Fruit fly (Drosophila melanogaster) whole organism, embryonic: Measurements from ENCODE around the gene Hr78.

Experiments used
- B-H2 ChIP-seq: fragments of 200-800 bp; sonication (Bioruptor generic); optimal IDR thresholded peaks from 2 replicates; lab custom pipeline; 2018; ENCODE audit warnings: missing biosample characterization, mild to moderate bottlenecking, missing genetic modification characterization
- CG10267 ChIP-seq: fragments of 200-800 bp; sonication (Bioruptor generic); optimal IDR thresholded peaks from 2 replicates; lab custom pipeline; 2018; ENCODE audit warnings: missing biosample characterization, mild to moderate bottlenecking, missing genetic modification characterization, moderate library complexity
- CG12155 ChIP-seq: fragments of 200-800 bp; sonication (Bioruptor generic); optimal IDR thresholded peaks from 3 replicates; lab custom pipeline; 2016; ENCODE audit warnings: missing biosample characterization, missing genetic modification characterization
- CG13424 ChIP-seq: fragments of 200-800 bp; sonication (Bioruptor generic); optimal IDR thresholded peaks from 2 replicates; lab custom pipeline; 2019; ENCODE audit warnings: missing biosample characterization, mild to moderate bottlenecking, missing genetic modification characterization, moderate library complexity
- CG14710 ChIP-seq: fragments of 200-800 bp; sonication (Bioruptor generic); optimal IDR thresholded peaks from 3 replicates; lab custom pipeline; 2019; ENCODE audit warnings: missing biosample characterization, mild to moderate bottlenecking, missing genetic modification characterization, moderate library complexity
- CG16779 ChIP-seq: fragments of 200-800 bp; sonication (Bioruptor generic); IDR thresholded peaks from 2 replicates; pipeline ENCODE4 v1.3.6; 2022; ENCODE audit warnings: missing biosample characterization, missing genetic modification characterization
- CG18619 ChIP-seq: fragments of 200-800 bp; sonication (Bioruptor generic); optimal IDR thresholded peaks from 3 replicates; lab custom pipeline; 2017; ENCODE audit warnings: missing biosample characterization, mild to moderate bottlenecking, missing genetic modification characterization
- CG33213 ChIP-seq: fragments of 200-800 bp; sonication (Bioruptor generic); optimal IDR thresholded peaks from 3 replicates; lab custom pipeline; 2016; ENCODE audit warnings: missing biosample characterization, missing genetic modification characterization
- CG4424 ChIP-seq: fragments of 200-800 bp; sonication (Bioruptor generic); optimal IDR thresholded peaks from 3 replicates; lab custom pipeline; 2016; ENCODE audit warnings: missing biosample characterization, missing genetic modification characterization
- CG4820 ChIP-seq: fragments of 200-800 bp; sonication (Bioruptor generic); optimal IDR thresholded peaks from 3 replicates; lab custom pipeline; 2016; ENCODE audit warnings: missing biosample characterization, missing genetic modification characterization
- CG6689 ChIP-seq: fragments of 200-800 bp; sonication (Bioruptor generic); IDR thresholded peaks from 2 replicates; pipeline ENCODE4 v1.3.6; 2022; ENCODE audit warnings: missing biosample characterization, missing genetic modification characterization
- CG6791 ChIP-seq: fragments of 200-800 bp; sonication (Bioruptor generic); IDR thresholded peaks from 3 replicates; pipeline ENCODE4 v1.3.6; 2022; ENCODE audit warnings: missing biosample characterization, missing genetic modification characterization; ENCODE audit not compliant: partially characterized antibody
- CoRest ChIP-seq: fragments of 200-800 bp; sonication (Bioruptor generic); optimal IDR thresholded peaks from 3 replicates; lab custom pipeline; 2018; ENCODE audit warnings: missing biosample characterization, mild to moderate bottlenecking, missing genetic modification characterization, moderate library complexity
- D ChIP-seq, 2 experiments: fragments of 200-800 bp in 1 of 2; fragments of >200 bp in 1 of 2; sonication (Bioruptor generic) in 1 of 2; optimal IDR thresholded peaks; 2 replicates in 1 of 2; 3 replicates in 1 of 2; lab custom pipeline; 2017; ENCODE audit warnings: mild to moderate bottlenecking in 1 of 2, missing biosample characterization in 1 of 2, missing genetic modification characterization in 1 of 2, missing genetic modification reagents in 1 of 2
- Ets65A ChIP-seq: fragments of 200-800 bp; sonication (Bioruptor generic); peaks from one replicate; lab custom pipeline; 2016; ENCODE audit warnings: missing biosample characterization, missing genetic modification characterization
- Hsf ChIP-seq: fragments of 200-800 bp; sonication (Bioruptor generic); optimal IDR thresholded peaks from 3 replicates; lab custom pipeline; 2016; ENCODE audit warnings: missing biosample characterization, missing genetic modification characterization
- Med ChIP-seq: fragments of 200-800 bp; sonication (Bioruptor generic); peaks from one replicate; lab custom pipeline; 2016; ENCODE audit warnings: missing biosample characterization, missing genetic modification characterization, mild to moderate bottlenecking, inconsistent platforms, moderate library complexity
- NC2α ChIP-seq: fragments of 200-800 bp; sonication (Bioruptor generic); optimal IDR thresholded peaks from 2 replicates; lab custom pipeline; 2016; ENCODE audit warnings: missing biosample characterization, missing genetic modification characterization
- Pdp1 ChIP-seq, 2 experiments: fragments of 200-800 bp; sonication (Bioruptor generic); optimal IDR thresholded peaks; 3 replicates each; lab custom pipeline; 2016; ENCODE audit warnings: missing biosample characterization in 2 of 2, missing genetic modification characterization in 2 of 2, mild to moderate bottlenecking in 1 of 2, moderate library complexity in 1 of 2
- Rfx ChIP-seq: fragments of 200-800 bp; sonication (Bioruptor generic); IDR thresholded peaks from 2 replicates; pipeline ENCODE4 v1.3.6; 2022; ENCODE audit warnings: missing biosample characterization, missing genetic modification characterization
- Side ChIP-seq: fragments of 200-800 bp; sonication (Bioruptor generic); optimal IDR thresholded peaks from 2 replicates; lab custom pipeline; 2016; ENCODE audit warnings: missing biosample characterization, missing genetic modification characterization
- ash1 ChIP-seq: fragments of 200-800 bp; sonication (Bioruptor generic); optimal IDR thresholded peaks from 2 replicates; lab custom pipeline; 2018; ENCODE audit warnings: missing biosample characterization, mild to moderate bottlenecking, missing genetic modification characterization
- ato ChIP-seq: fragments of 200-800 bp; sonication (Bioruptor generic); IDR thresholded peaks from 2 replicates; pipeline ENCODE4 v1.3.6; 2022; ENCODE audit warnings: missing biosample characterization, missing genetic modification characterization; ENCODE audit not compliant: partially characterized antibody
- bbx ChIP-seq: fragments of 200-800 bp; sonication (Bioruptor generic); IDR thresholded peaks from 2 replicates; pipeline ENCODE4 v1.3.6; 2022; ENCODE audit warnings: missing biosample characterization, missing genetic modification characterization; ENCODE audit not compliant: partially characterized antibody
- bcd ChIP-seq: fragments of 200-800 bp; sonication (Bioruptor generic); optimal IDR thresholded peaks from 2 replicates; lab custom pipeline; 2017; ENCODE audit warnings: missing biosample characterization, mild to moderate bottlenecking, missing genetic modification characterization
- bowl ChIP-seq: fragments of 200-800 bp; sonication (Bioruptor generic); IDR thresholded peaks from 2 replicates; pipeline ENCODE4 v1.3.6; 2022; ENCODE audit warnings: missing biosample characterization, missing genetic modification characterization
- dpn ChIP-seq, 2 experiments: fragments of 200-800 bp; sonication (Bioruptor generic); optimal IDR thresholded peaks; 3 replicates each; lab custom pipeline; 2016; ENCODE audit warnings: missing biosample characterization in 2 of 2, missing genetic modification characterization in 2 of 2
- exex ChIP-seq: fragments of 200-800 bp; sonication (Bioruptor generic); optimal IDR thresholded peaks from 4 replicates; lab custom pipeline; 2018; ENCODE audit warnings: missing biosample characterization, mild to moderate bottlenecking, missing genetic modification characterization, moderate library complexity
- grn ChIP-seq: fragments of 200-800 bp; sonication (Bioruptor generic); optimal IDR thresholded peaks from 3 replicates; lab custom pipeline; 2017; ENCODE audit warnings: missing biosample characterization, missing genetic modification characterization
- gro ChIP-seq: fragments of 200-800 bp; sonication (Bioruptor generic); optimal IDR thresholded peaks from 2 replicates; lab custom pipeline; 2016; ENCODE audit warnings: missing biosample characterization, missing genetic modification characterization
- lilli ChIP-seq: fragments of 200-800 bp; sonication (Bioruptor generic); optimal IDR thresholded peaks from 3 replicates; lab custom pipeline; 2016; ENCODE audit warnings: missing biosample characterization, missing genetic modification characterization
- nmo ChIP-seq: fragments of 200-800 bp; sonication (Bioruptor generic); optimal IDR thresholded peaks from 2 replicates; lab custom pipeline; 2018; ENCODE audit warnings: missing biosample characterization, mild to moderate bottlenecking, missing genetic modification characterization, moderate library complexity
- p53 ChIP-seq: fragments of 200-800 bp; sonication (Bioruptor generic); optimal IDR thresholded peaks from 2 replicates; lab custom pipeline; 2016; ENCODE audit warnings: missing biosample characterization, missing genetic modification characterization
- row ChIP-seq: fragments of 200-800 bp; sonication (Bioruptor generic); IDR thresholded peaks from 3 replicates; pipeline ENCODE4 v1.3.6; 2022; ENCODE audit warnings: missing biosample characterization, missing genetic modification characterization
- shn ChIP-seq: fragments of 200-800 bp; sonication (Bioruptor generic); optimal IDR thresholded peaks from 3 replicates; lab custom pipeline; 2016; ENCODE audit warnings: missing biosample characterization, missing genetic modification characterization
- sob ChIP-seq: fragments of 200-800 bp; sonication (Bioruptor generic); IDR thresholded peaks from 2 replicates; pipeline ENCODE4 v1.3.6; 2022; ENCODE audit warnings: missing biosample characterization, missing genetic modification characterization
- sqz ChIP-seq: fragments of 200-800 bp; sonication (Bioruptor generic); optimal IDR thresholded peaks from 3 replicates; lab custom pipeline; 2018; ENCODE audit warnings: missing biosample characterization, mild to moderate bottlenecking, missing genetic modification characterization
- sr ChIP-seq: fragments of 200-800 bp; sonication (Bioruptor generic); IDR thresholded peaks from 3 replicates; pipeline ENCODE4 v1.3.6; 2022; ENCODE audit warnings: missing biosample characterization, missing genetic modification characterization
- stc ChIP-seq: fragments of 200-800 bp; sonication (Bioruptor generic); IDR thresholded peaks from 2 replicates; pipeline ENCODE4 v1.3.6; 2022; ENCODE audit warnings: missing biosample characterization, missing genetic modification characterization
- sug ChIP-seq: fragments of 200-800 bp; optimal IDR thresholded peaks from 2 replicates; lab custom pipeline; 2019; ENCODE audit warnings: missing biosample characterization, mild to moderate bottlenecking, missing genetic modification characterization, moderate library complexity
- tll ChIP-seq, 2 experiments: fragments of 200-800 bp in 1 of 2; fragments of >200 bp in 1 of 2; sonication (Bioruptor generic) in 1 of 2; optimal IDR thresholded peaks; 2 replicates each; lab custom pipeline; 2017 to 2019; ENCODE audit warnings: missing biosample characterization in 2 of 2, missing genetic modification characterization in 2 of 2, mild to moderate bottlenecking in 1 of 2, moderate library complexity in 1 of 2
- ttk ChIP-seq: fragments of 200-800 bp; sonication (Bioruptor generic); IDR thresholded peaks from 2 replicates; pipeline ENCODE4 v2.1.2; 2022; ENCODE audit warnings: missing biosample characterization, missing genetic modification characterization
- vfl ChIP-seq: fragments of 200-800 bp; sonication (Bioruptor generic); optimal IDR thresholded peaks from 2 replicates; lab custom pipeline; 2016; ENCODE audit warnings: missing biosample characterization, missing genetic modification characterization
- wor ChIP-seq: fragments of 200-800 bp; sonication (Bioruptor generic); IDR thresholded peaks from 2 replicates; pipeline ENCODE4 v1.3.6; 2022; ENCODE audit warnings: missing biosample characterization, missing genetic modification characterization

Hr78 gene

DNA sequence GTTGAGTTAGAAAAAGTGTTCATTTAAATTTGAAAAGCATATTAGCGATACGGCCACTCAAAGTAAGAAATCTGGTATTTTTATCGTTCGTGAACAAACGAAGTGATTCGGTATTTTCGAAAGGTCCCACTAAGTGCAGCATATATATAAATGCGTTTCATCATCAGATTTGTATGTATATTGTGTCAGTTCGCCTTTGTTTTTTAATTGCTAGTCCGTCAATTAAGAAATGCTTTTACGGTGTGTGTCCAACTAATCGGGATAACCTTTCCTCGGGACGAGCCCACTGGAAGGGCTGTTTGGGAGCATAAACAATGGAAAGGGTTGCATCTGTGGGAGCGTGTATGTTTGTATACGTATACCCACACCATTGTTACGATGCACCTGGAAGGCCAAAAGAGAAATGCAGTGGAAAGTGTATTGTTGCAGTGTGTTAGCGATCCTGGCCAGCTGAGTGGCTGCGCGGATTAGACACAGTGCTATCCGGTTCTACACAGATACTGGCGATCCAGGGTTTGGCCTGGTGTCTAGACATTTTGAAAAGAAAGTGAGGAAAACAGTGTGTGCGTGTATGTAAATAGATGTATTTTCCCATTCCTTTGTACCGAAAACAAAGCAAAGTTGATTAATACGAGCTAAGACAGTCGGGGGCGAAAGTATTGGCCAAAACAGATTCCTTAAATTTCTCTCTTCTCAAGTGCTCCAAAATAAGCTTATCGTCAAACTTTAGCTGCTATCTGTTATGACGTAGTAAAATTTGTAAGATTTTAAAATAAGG is 26.0 kb upstream of the Hr78 start, which contains the start of gene CG7611 (continued):
- TF ChIP-seq exex (tag; lab: Kevin White, UChicago) (no peak), sr (GFP tag; lab: Robert Waterston, UW) (no peak), grn (GFP tag; lab: Kevin White, UChicago) (no peak), B-H2 (no peak), CG13424 (tag; lab: Kevin White, UChicago) (no peak), CG12155 (GFP tag; lab: Kevin White, UChicago) (no peak), sqz (GFP tag; lab: Kevin White, UChicago) (no peak), bcd (GFP tag; lab: Kevin White, UChicago) (no peak), Side (no peak), tll (GFP tag; optimal IDR thresholded peaks at IDR 0.05; lab: Kevin White, UChicago) (no peak), bowl (GFP tag; lab: Robert Waterston, UW) (no peak), dpn (GFP tag; optimal IDR thresholded peaks at IDR 0.05; lab: Kevin White, UChicago) (no peak)

DNA sequence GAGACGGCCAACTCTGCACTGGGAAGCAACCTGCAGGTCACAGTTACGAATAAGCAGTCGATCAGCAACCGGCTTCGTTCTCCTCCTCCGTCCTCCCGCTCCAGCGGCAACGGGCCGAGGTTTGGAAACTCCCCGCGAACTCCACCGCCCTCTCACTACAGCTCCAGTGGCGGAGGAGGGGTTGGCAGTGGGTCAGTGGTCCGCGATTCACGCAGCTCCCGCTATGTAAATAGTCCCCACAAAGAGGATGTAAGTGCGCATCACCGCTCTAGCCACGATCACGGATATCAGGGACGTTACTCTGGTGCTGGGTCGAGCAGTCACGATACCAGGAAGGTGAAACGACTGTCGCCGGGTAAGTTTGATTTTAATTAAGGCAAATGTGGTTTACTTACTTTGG is 21.1 kb upstream of the Hr78 start:
- no peak for TF ChIP-seq wor
- no peak for TF ChIP-seq ttk (GFP tag; lab: Robert Waterston, UW)
- TF ChIP-seq Ets65A, result peak; percentile 91
- TF ChIP-seq ash1, result no peak
- TF ChIP-seq D (optimal IDR thresholded peaks at IDR 0.05; lab: Kevin White, UChicago), result no peak
- no peak for TF ChIP-seq D (GFP tag; optimal IDR thresholded peaks at IDR 0.05; lab: Kevin White, UChicago)
- 0 out of 3 replicates have a peak, but pooled peaks have one; percentile 15 for TF ChIP-seq CG6791 (GFP tag; lab: Robert Waterston, UW)
- no peak for TF ChIP-seq bowl (GFP tag; lab: Robert Waterston, UW)
- TF ChIP-seq Med (GFP tag; lab: Kevin White, UChicago), result peak; percentile 30

DNA sequence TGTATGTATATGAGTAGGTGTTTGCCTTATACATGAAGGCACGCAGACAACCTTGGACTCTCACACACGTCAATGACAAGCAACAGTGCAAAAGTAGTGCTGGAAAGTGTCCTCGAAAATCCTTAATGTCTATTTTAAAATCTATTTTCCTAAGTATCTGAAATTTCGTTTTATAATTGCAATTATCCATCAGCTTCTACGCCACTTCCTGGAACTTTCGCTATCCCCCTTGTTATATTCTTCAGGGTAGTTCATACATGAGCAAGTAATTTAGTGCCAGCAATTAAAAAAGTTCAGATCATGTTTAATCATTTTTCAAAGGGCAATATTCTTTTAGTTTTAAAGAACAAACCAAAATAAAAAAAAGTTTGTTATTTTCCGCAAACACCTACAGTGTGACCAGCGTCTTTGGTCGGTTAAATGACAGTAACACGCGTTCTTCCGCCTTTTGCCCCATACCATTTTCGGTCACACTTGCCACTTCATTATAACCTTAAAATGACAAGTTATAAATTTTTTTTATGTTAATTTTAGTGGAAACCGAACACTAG is 19.5 kb upstream of the Hr78 start:
- peak; percentile 37 for TF ChIP-seq vfl
- TF ChIP-seq CG4820 (GFP tag; lab: Kevin White, UChicago), result peak; percentile 36
- TF ChIP-seq ato (GFP tag; lab: Robert Waterston, UW), result no peak
- TF ChIP-seq CG33213, result peak; percentile 62
- TF ChIP-seq shn, result peak; percentile 51
- peak; percentile 43; the same call in 2 of the 3 replicates for TF ChIP-seq row (GFP tag; lab: Robert Waterston, UW)
- no peak for TF ChIP-seq stc
- peak; percentile 92 for TF ChIP-seq CG10267 (tag; lab: Kevin White, UChicago)
- TF ChIP-seq sob, result no peak
- TF ChIP-seq CG16779 (GFP tag; lab: Robert Waterston, UW), result no peak
- TF ChIP-seq p53 (GFP tag; lab: Kevin White, UChicago), result no peak
- peak; percentile 33 for TF ChIP-seq CG4424 (GFP tag; lab: Kevin White, UChicago)
- no peak for TF ChIP-seq CG18619 (GFP tag; lab: Kevin White, UChicago)
- TF ChIP-seq Rfx (GFP tag; lab: Robert Waterston, UW), result 0 out of 2 replicates have a peak, but pooled peaks have one; percentile 7
- TF ChIP-seq lilli, result peak; percentile 38
- TF ChIP-seq CG14710 (tag; lab: Kevin White, UChicago), result peak; percentile 62
- TF ChIP-seq Hsf, result peak; percentile 36
- TF ChIP-seq NC2α (GFP tag; lab: Kevin White, UChicago), result no peak
- peak in 1 of 2 experiments; percentile 8 for TF ChIP-seq Pdp1 (GFP tag; optimal IDR thresholded peaks at IDR 0.05; lab: Kevin White, UChicago)
- TF ChIP-seq bbx (GFP tag; lab: Robert Waterston, UW), result 0 out of 2 replicates have a peak, but pooled peaks have one; percentile 15
- peak in 1 of 2 experiments; percentile 40 for TF ChIP-seq dpn (GFP tag; optimal IDR thresholded peaks at IDR 0.05; lab: Kevin White, UChicago)
- no peak for TF ChIP-seq D (optimal IDR thresholded peaks at IDR 0.05; lab: Kevin White, UChicago)
- TF ChIP-seq D (GFP tag; optimal IDR thresholded peaks at IDR 0.05; lab: Kevin White, UChicago), result peak; percentile 19
- peak; percentile 23 for TF ChIP-seq sug
- peak; percentile 3 for TF ChIP-seq gro
- peak; percentile 57 for TF ChIP-seq nmo (GFP tag; lab: Kevin White, UChicago)
- TF ChIP-seq CoRest (tag; lab: Kevin White, UChicago), result peak; percentile 36
- peak; percentile 17; the same call in 1 of the 2 replicates for TF ChIP-seq CG6689 (GFP tag; lab: Robert Waterston, UW)
